Fruit fly (Drosophila melanogaster) whole organism, embryonic: ENCODE measurements around the gene CG5516.

Experiments
- Atf3 ChIP-seq: fragments of 200-800 bp; sonication (Bioruptor generic); optimal IDR thresholded peaks from 3 replicates; lab custom pipeline; 2016; ENCODE audit warnings: missing biosample characterization, missing genetic modification characterization
- Atf6 ChIP-seq: fragments of 200-800 bp; sonication (Bioruptor generic); IDR thresholded peaks from 2 replicates; pipeline ENCODE4 v1.3.6; 2022; ENCODE audit warnings: missing biosample characterization, missing genetic modification characterization
- Awh ChIP-seq: fragments of 200-800 bp; sonication (Bioruptor generic); IDR thresholded peaks from 2 replicates; pipeline ENCODE4, ENCODE4 v1.3.6; 2022; ENCODE audit warnings: missing biosample characterization, missing genetic modification characterization
- CG10979 ChIP-seq: fragments of 200-800 bp; sonication (Bioruptor generic); optimal IDR thresholded peaks from 2 replicates; lab custom pipeline; 2018; ENCODE audit warnings: missing biosample characterization, mild to moderate bottlenecking, missing genetic modification characterization, moderate library complexity
- CG11560 ChIP-seq: fragments of 200-800 bp; sonication (Bioruptor generic); IDR thresholded peaks from 3 replicates; pipeline ENCODE4 v1.3.6; 2022; ENCODE audit warnings: missing biosample characterization, missing genetic modification characterization
- CG14965 ChIP-seq: fragments of 200-800 bp; sonication (Bioruptor generic); optimal IDR thresholded peaks from 2 replicates; lab custom pipeline; 2016; ENCODE audit warnings: missing biosample characterization, missing genetic modification characterization, borderline replicate concordance
- CG15073 ChIP-seq: fragments of 200-800 bp; sonication (Bioruptor generic); optimal IDR thresholded peaks from 2 replicates; lab custom pipeline; 2016; ENCODE audit warnings: missing biosample characterization, missing genetic modification characterization
- CG30403 ChIP-seq: fragments of 200-800 bp; sonication (Bioruptor generic); optimal IDR thresholded peaks from 3 replicates; lab custom pipeline; 2016; ENCODE audit warnings: missing biosample characterization, missing genetic modification characterization
- CG31441 ChIP-seq: fragments of 200-800 bp; sonication (Bioruptor generic); IDR thresholded peaks from 2 replicates; pipeline ENCODE4 v1.3.6; 2022; ENCODE audit warnings: missing biosample characterization, missing genetic modification characterization
- CG33213 ChIP-seq: fragments of 200-800 bp; sonication (Bioruptor generic); optimal IDR thresholded peaks from 3 replicates; lab custom pipeline; 2016; ENCODE audit warnings: missing biosample characterization, missing genetic modification characterization
- CG34376 ChIP-seq: fragments of 200-800 bp; sonication (Bioruptor generic); optimal IDR thresholded peaks from 2 replicates; lab custom pipeline; 2018; ENCODE audit warnings: missing biosample characterization, mild to moderate bottlenecking, missing genetic modification characterization
- CG3995 ChIP-seq: fragments of 200-800 bp; sonication (Bioruptor generic); optimal IDR thresholded peaks from 3 replicates; lab custom pipeline; 2016; ENCODE audit warnings: missing biosample characterization, missing genetic modification characterization
- CG4617 ChIP-seq: fragments of 200-800 bp; sonication (Bioruptor generic); optimal IDR thresholded peaks from 3 replicates; lab custom pipeline; 2016; ENCODE audit warnings: missing biosample characterization, missing genetic modification characterization, borderline replicate concordance
- CG8924 ChIP-seq: fragments of 200-800 bp; optimal IDR thresholded peaks from 3 replicates; lab custom pipeline; 2019; ENCODE audit warnings: missing biosample characterization, mild to moderate bottlenecking, missing genetic modification characterization, moderate library complexity
- CG9876 ChIP-seq: fragments of 200-800 bp; sonication (Bioruptor generic); optimal IDR thresholded peaks from 2 replicates; lab custom pipeline; 2016; ENCODE audit warnings: missing biosample characterization, missing genetic modification characterization
- CoRest ChIP-seq: fragments of 200-800 bp; sonication (Bioruptor generic); optimal IDR thresholded peaks from 3 replicates; lab custom pipeline; 2018; ENCODE audit warnings: missing biosample characterization, mild to moderate bottlenecking, missing genetic modification characterization, moderate library complexity
- Gug ChIP-seq: fragments of 200-800 bp; sonication (Bioruptor generic); IDR thresholded peaks from 4 replicates; pipeline ENCODE4 v1.3.6; 2022; ENCODE audit warnings: missing biosample characterization, missing genetic modification characterization
- HLH4C ChIP-seq: fragments of 200-800 bp; sonication (Bioruptor generic); IDR thresholded peaks from 3 replicates; pipeline ENCODE4 v1.3.6; 2022; ENCODE audit warnings: missing biosample characterization, missing genetic modification characterization; ENCODE audit not compliant: partially characterized antibody
- MESR4 ChIP-seq: fragments of 200-800 bp; sonication (Bioruptor generic); optimal IDR thresholded peaks from 2 replicates; lab custom pipeline; 2018; ENCODE audit warnings: missing biosample characterization, mild to moderate bottlenecking, missing genetic modification characterization, moderate library complexity
- Max ChIP-seq: fragments of 200-800 bp; sonication (Bioruptor generic); optimal IDR thresholded peaks from 2 replicates; lab custom pipeline; 2016; ENCODE audit warnings: missing biosample characterization, mild to moderate bottlenecking, missing genetic modification characterization
- NC2β ChIP-seq: fragments of 200-800 bp; sonication (Bioruptor generic); optimal IDR thresholded peaks from 2 replicates; lab custom pipeline; 2016; ENCODE audit warnings: missing biosample characterization, missing genetic modification characterization
- NfI ChIP-seq: fragments of 200-800 bp; sonication (Bioruptor generic); optimal IDR thresholded peaks from 3 replicates; lab custom pipeline; 2018; ENCODE audit warnings: missing biosample characterization, mild to moderate bottlenecking, missing genetic modification characterization, moderate library complexity
- Poxn ChIP-seq: fragments of 200-800 bp; sonication (Bioruptor generic); IDR thresholded peaks from 2 replicates; pipeline ENCODE4 v1.3.6; 2022; ENCODE audit warnings: missing biosample characterization, missing genetic modification characterization
- Stat92E ChIP-seq, 3 experiments: fragments of >200 bp in 2 of 3; fragments of 200-800 bp in 1 of 3; sonication (Bioruptor generic) in 1 of 3; optimal IDR thresholded peaks; 2 replicates each; lab custom pipeline; 2017 to 2019; ENCODE audit warnings: missing biosample characterization in 3 of 3, missing genetic modification characterization in 3 of 3, mild to moderate bottlenecking in 1 of 3, moderate library complexity in 1 of 3
- bbx ChIP-seq: fragments of 200-800 bp; sonication (Bioruptor generic); IDR thresholded peaks from 2 replicates; pipeline ENCODE4 v1.3.6; 2022; ENCODE audit warnings: missing biosample characterization, missing genetic modification characterization; ENCODE audit not compliant: partially characterized antibody
- cato ChIP-seq: fragments of 200-800 bp; sonication (Bioruptor generic); optimal IDR thresholded peaks from 2 replicates; lab custom pipeline; 2016; ENCODE audit warnings: missing biosample characterization, missing genetic modification characterization, borderline replicate concordance
- crc ChIP-seq: fragments of 200-800 bp; sonication (Bioruptor generic); optimal IDR thresholded peaks from 2 replicates; lab custom pipeline; 2016; ENCODE audit warnings: missing biosample characterization, missing genetic modification characterization
- danr ChIP-seq: fragments of 200-800 bp; sonication (Bioruptor generic); IDR thresholded peaks from 2 replicates; pipeline ENCODE4 v1.3.6; 2022; ENCODE audit warnings: missing biosample characterization, missing genetic modification characterization
- dmrt11E ChIP-seq: fragments of 200-800 bp; sonication (Bioruptor generic); optimal IDR thresholded peaks from 3 replicates; lab custom pipeline; 2018; ENCODE audit warnings: missing biosample characterization, mild to moderate bottlenecking, missing genetic modification characterization, moderate library complexity
- esg ChIP-seq: fragments of 200-800 bp; sonication (Bioruptor generic); conservative IDR thresholded peaks from 2 replicates; pipeline ENCODE4 v1.3.6; 2022; ENCODE audit warnings: missing biosample characterization, missing genetic modification characterization
- ewg ChIP-seq: fragments of 200-800 bp; sonication (Bioruptor generic); optimal IDR thresholded peaks from 3 replicates; lab custom pipeline; 2017; ENCODE audit warnings: mild to moderate bottlenecking, missing biosample characterization, missing genetic modification reagents, missing genetic modification characterization
- gce ChIP-seq: fragments of 200-800 bp; sonication (Bioruptor generic); IDR thresholded peaks from 3 replicates; pipeline ENCODE4 v1.3.6; 2022; ENCODE audit warnings: missing biosample characterization, missing genetic modification characterization
- gro ChIP-seq: fragments of 200-800 bp; sonication (Bioruptor generic); optimal IDR thresholded peaks from 2 replicates; lab custom pipeline; 2016; ENCODE audit warnings: missing biosample characterization, missing genetic modification characterization
- gt ChIP-seq: fragments of 200-800 bp; sonication (Bioruptor generic); IDR thresholded peaks from 2 replicates; pipeline ENCODE4 v1.3.6; 2022; ENCODE audit warnings: missing biosample characterization, missing genetic modification characterization
- her ChIP-seq: fragments of 200-800 bp; sonication (Bioruptor generic); optimal IDR thresholded peaks from 2 replicates; lab custom pipeline; 2016; ENCODE audit warnings: missing biosample characterization, missing genetic modification characterization
- knrl ChIP-seq: fragments of 200-800 bp; sonication (Bioruptor generic); IDR thresholded peaks from 3 replicates; pipeline ENCODE4 v1.3.6; 2022; ENCODE audit warnings: missing biosample characterization, missing genetic modification characterization; ENCODE audit not compliant: partially characterized antibody
- nerfin-1 ChIP-seq: fragments of 200-800 bp; sonication (Bioruptor generic); optimal IDR thresholded peaks from 3 replicates; lab custom pipeline; 2019; ENCODE audit warnings: missing biosample characterization, mild to moderate bottlenecking, missing genetic modification characterization, moderate library complexity
- nmo ChIP-seq: fragments of 200-800 bp; sonication (Bioruptor generic); optimal IDR thresholded peaks from 2 replicates; lab custom pipeline; 2018; ENCODE audit warnings: missing biosample characterization, mild to moderate bottlenecking, missing genetic modification characterization, moderate library complexity
- otp ChIP-seq: fragments of 200-800 bp; sonication (Bioruptor generic); IDR thresholded peaks from 3 replicates; pipeline ENCODE4, ENCODE4 v1.3.6; 2022; ENCODE audit warnings: missing biosample characterization, missing genetic modification characterization
- pan ChIP-seq, 4 experiments: fragments of >200 bp in 3 of 4; fragments of 200-800 bp in 1 of 4; sonication (Bioruptor generic) in 1 of 4; optimal IDR thresholded peaks in 3 of 4; IDR thresholded peaks in 1 of 4; 2 replicates each; pipeline versions ENCODE4 v1.3.6 to Lab custom; 2017 to 2022; ENCODE audit warnings: missing biosample characterization in 2 of 4, missing genetic modification characterization in 2 of 4, mixed read lengths in 1 of 4
- pfk ChIP-seq: fragments of 200-800 bp; sonication (Bioruptor generic); optimal IDR thresholded peaks from 2 replicates; lab custom pipeline; 2018; ENCODE audit warnings: missing biosample characterization, mild to moderate bottlenecking, missing genetic modification characterization, moderate library complexity
- pho ChIP-seq: fragments of 200-800 bp; sonication (Bioruptor generic); optimal IDR thresholded peaks from 2 replicates; lab custom pipeline; 2016; ENCODE audit warnings: missing biosample characterization, missing genetic modification characterization
- prd ChIP-seq, 3 experiments: fragments of >200 bp in 2 of 3; fragments of 200-800 bp in 1 of 3; sonication (Bioruptor generic) in 1 of 3; optimal IDR thresholded peaks in 2 of 3; IDR thresholded peaks in 1 of 3; 2 replicates in 2 of 3; 3 replicates in 1 of 3; pipeline versions ENCODE4 v1.3.6 to Lab custom; 2017 to 2022; ENCODE audit warnings: missing biosample characterization in 1 of 3, missing genetic modification characterization in 1 of 3
- pros ChIP-seq: fragments of 200-800 bp; sonication (Bioruptor generic); optimal IDR thresholded peaks from 3 replicates; lab custom pipeline; 2019; ENCODE audit warnings: missing biosample characterization, mild to moderate bottlenecking, missing genetic modification characterization, moderate library complexity
- row ChIP-seq: fragments of 200-800 bp; sonication (Bioruptor generic); IDR thresholded peaks from 3 replicates; pipeline ENCODE4 v1.3.6; 2022; ENCODE audit warnings: missing biosample characterization, missing genetic modification characterization
- run ChIP-seq: fragments of 200-800 bp; sonication (Bioruptor generic); optimal IDR thresholded peaks from 3 replicates; lab custom pipeline; 2018; ENCODE audit warnings: missing biosample characterization, mild to moderate bottlenecking, missing genetic modification characterization
- seq ChIP-seq: fragments of 200-800 bp; sonication (Bioruptor generic); IDR thresholded peaks from 2 replicates; pipeline ENCODE4 v1.3.6; 2022; ENCODE audit warnings: missing biosample characterization, missing genetic modification characterization
- shn ChIP-seq: fragments of 200-800 bp; sonication (Bioruptor generic); optimal IDR thresholded peaks from 3 replicates; lab custom pipeline; 2016; ENCODE audit warnings: missing biosample characterization, missing genetic modification characterization
- zen2 ChIP-seq: fragments of 200-800 bp; sonication (Bioruptor generic); IDR thresholded peaks from 3 replicates; pipeline ENCODE4 v1.3.6; 2022; ENCODE audit warnings: missing biosample characterization, missing genetic modification characterization; ENCODE audit not compliant: partially characterized antibody

Gene CG5516

DNA sequence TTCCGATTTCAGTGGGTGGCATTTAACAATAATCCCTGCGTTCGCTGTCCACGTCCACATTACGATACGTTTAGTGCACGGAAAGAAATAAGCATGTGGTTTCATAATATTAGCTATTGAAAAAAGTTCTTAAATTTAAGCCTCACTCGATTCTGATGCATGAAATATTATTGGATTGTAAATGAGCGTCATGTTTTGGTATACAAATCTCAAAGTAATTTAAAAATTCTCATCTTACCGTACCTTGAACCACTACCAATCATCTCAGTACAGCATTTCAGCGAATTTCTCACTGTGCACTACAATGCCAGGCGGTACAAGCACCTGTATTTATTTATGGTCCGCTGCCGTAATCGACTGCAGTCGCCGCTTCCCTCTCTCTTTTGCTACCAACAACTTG lies 10.6 kb downstream of the CG5516 start (continued):
- TF ChIP-seq ewg (GFP tag; lab: Kevin White, UChicago): peak; percentile 32
- TF ChIP-seq CG9876 (GFP tag; lab: Kevin White, UChicago): peak; percentile 66
- peak; percentile 82 for TF ChIP-seq CG8924 (tag; lab: Kevin White, UChicago)
- TF ChIP-seq CG34376 (GFP tag; lab: Kevin White, UChicago): no peak
- TF ChIP-seq knrl: no peak
- TF ChIP-seq zen2 (GFP tag; lab: Robert Waterston, UW): no peak
- TF ChIP-seq prd (optimal IDR thresholded peaks at IDR 0.05; lab: Kevin White, UChicago): no peak
- no peak for TF ChIP-seq prd (GFP tag; IDR thresholded peaks at IDR 0.05; lab: Robert Waterston, UW)
- no peak for TF ChIP-seq CG31441 (GFP tag; lab: Robert Waterston, UW)
- TF ChIP-seq pros: no peak
- TF ChIP-seq NfI: peak; percentile 79
- peak; percentile 89 for TF ChIP-seq CoRest (tag; lab: Kevin White, UChicago)
- TF ChIP-seq otp (GFP tag; lab: Robert Waterston, UW): no peak
- TF ChIP-seq Atf6 (GFP tag; lab: Robert Waterston, UW): no peak
- TF ChIP-seq danr (GFP tag; lab: Robert Waterston, UW): no peak
- TF ChIP-seq CG3995 (GFP tag; lab: Kevin White, UChicago): no peak
- TF ChIP-seq nmo (GFP tag; lab: Kevin White, UChicago): peak; percentile 89
- TF ChIP-seq her (GFP tag; lab: Kevin White, UChicago): peak; percentile 76
- peak; percentile 64 for TF ChIP-seq dmrt11E
- TF ChIP-seq bbx: no peak
- TF ChIP-seq CG11560: no peak
- no peak for TF ChIP-seq pfk (GFP tag; lab: Kevin White, UChicago)
- peak; percentile 76 for TF ChIP-seq nerfin-1 (tag; lab: Kevin White, UChicago)
- peak; percentile 69 for TF ChIP-seq Gug (GFP tag; lab: Robert Waterston, UW)
- TF ChIP-seq shn (GFP tag; lab: Kevin White, UChicago): peak; percentile 79
- no peak for TF ChIP-seq esg (GFP tag; lab: Robert Waterston, UW)
- peak; percentile 71 for TF ChIP-seq crc
- no peak for TF ChIP-seq HLH4C (GFP tag; lab: Robert Waterston, UW)
- TF ChIP-seq Atf3: peak; percentile 65
- TF ChIP-seq run (tag; lab: Kevin White, UChicago): peak; percentile 61
- no peak for TF ChIP-seq gce (GFP tag; lab: Robert Waterston, UW)
- TF ChIP-seq CG15073: no peak
- TF ChIP-seq Poxn: no peak
- TF ChIP-seq CG30403 (GFP tag; lab: Kevin White, UChicago): peak; percentile 90
- TF ChIP-seq cato (GFP tag; lab: Kevin White, UChicago): peak; percentile 72
- no peak for TF ChIP-seq Stat92E (GFP tag; optimal IDR thresholded peaks at IDR 0.05; lab: Kevin White, UChicago)
- TF ChIP-seq gro (GFP tag; lab: Kevin White, UChicago): peak; percentile 64
- peak; percentile 70 for TF ChIP-seq pho (GFP tag; lab: Kevin White, UChicago)
- no peak for TF ChIP-seq seq (GFP tag; lab: Robert Waterston, UW)
- TF ChIP-seq CG14965 (GFP tag; lab: Kevin White, UChicago): peak; percentile 11
- no peak for TF ChIP-seq gt
- peak; percentile 73 for TF ChIP-seq CG33213 (GFP tag; lab: Kevin White, UChicago)
- TF ChIP-seq MESR4 (GFP tag; lab: Kevin White, UChicago): no peak
- TF ChIP-seq Awh: no peak
- TF ChIP-seq CG10979 (tag; lab: Kevin White, UChicago): peak; percentile 82
- TF ChIP-seq NC2β: peak; percentile 71
- TF ChIP-seq Max (GFP tag; lab: Kevin White, UChicago): peak; percentile 61
- TF ChIP-seq CG4617 (GFP tag; lab: Kevin White, UChicago): peak; percentile 24
- no peak for TF ChIP-seq pan (optimal IDR thresholded peaks at IDR 0.05; lab: Kevin White, UChicago)
- no peak for TF ChIP-seq pan (GFP tag; optimal IDR thresholded peaks at IDR 0.05 in 1 of 2, IDR thresholded peaks at IDR 0.05 in 1 of 2)
- no peak for TF ChIP-seq row (GFP tag; lab: Robert Waterston, UW)
